Fruit fly (Drosophila melanogaster) whole organism, embryonic: ENCODE measurements around the gene CG13126.
A peak's percentile ranks its signal among the peaks of the same experiment; 100 is the strongest.

ENCODE experiments used
- Atf6 ChIP-seq: fragments of 200-800 bp; sonication (Bioruptor generic); IDR thresholded peaks from 2 replicates; pipeline ENCODE4 v1.3.6; 2022; ENCODE audit warnings: missing biosample characterization, missing genetic modification characterization
- C15 ChIP-seq: fragments of 200-800 bp; sonication (Bioruptor generic); IDR thresholded peaks from 3 replicates; pipeline ENCODE4 v1.3.6; 2022; ENCODE audit warnings: missing biosample characterization, missing genetic modification characterization
- CG10209 ChIP-seq: fragments of 200-800 bp; sonication (Bioruptor generic); optimal IDR thresholded peaks from 3 replicates; lab custom pipeline; 2017; ENCODE audit warnings: missing biosample characterization, mild to moderate bottlenecking, missing genetic modification characterization, missing genetic modification reagents
- CG10321 ChIP-seq: fragments of 200-800 bp; sonication (Bioruptor generic); IDR thresholded peaks from 2 replicates; pipeline ENCODE4 v1.3.6; 2022; ENCODE audit warnings: missing biosample characterization, missing genetic modification characterization
- CG11085 ChIP-seq: fragments of 200-800 bp; sonication (Bioruptor generic); IDR thresholded peaks from 2 replicates; pipeline ENCODE4 v1.3.6; 2022; ENCODE audit warnings: missing biosample characterization, missing genetic modification characterization
- CG1233 ChIP-seq: fragments of 200-800 bp; sonication (Bioruptor generic); optimal IDR thresholded peaks from 4 replicates; lab custom pipeline; 2018; ENCODE audit warnings: missing biosample characterization, mild to moderate bottlenecking, missing genetic modification characterization
- CG12769 ChIP-seq: fragments of 200-800 bp; sonication (Bioruptor generic); optimal IDR thresholded peaks from 2 replicates; lab custom pipeline; 2019; ENCODE audit warnings: missing biosample characterization, mild to moderate bottlenecking, missing genetic modification characterization, moderate library complexity
- CG12942 ChIP-seq: fragments of 200-800 bp; sonication (Bioruptor generic); optimal IDR thresholded peaks from 3 replicates; lab custom pipeline; 2016; ENCODE audit warnings: missing biosample characterization, missing genetic modification characterization
- CG13424 ChIP-seq: fragments of 200-800 bp; sonication (Bioruptor generic); optimal IDR thresholded peaks from 2 replicates; lab custom pipeline; 2019; ENCODE audit warnings: missing biosample characterization, mild to moderate bottlenecking, missing genetic modification characterization, moderate library complexity
- CG15011 ChIP-seq: fragments of 200-800 bp; sonication (Bioruptor generic); optimal IDR thresholded peaks from 3 replicates; lab custom pipeline; 2018; ENCODE audit warnings: missing biosample characterization, mild to moderate bottlenecking, missing genetic modification characterization
- CG15073 ChIP-seq: fragments of 200-800 bp; sonication (Bioruptor generic); optimal IDR thresholded peaks from 2 replicates; lab custom pipeline; 2016; ENCODE audit warnings: missing biosample characterization, missing genetic modification characterization
- CG18011 ChIP-seq: fragments of 200-800 bp; sonication (Bioruptor generic); optimal IDR thresholded peaks from 2 replicates; lab custom pipeline; 2017; ENCODE audit warnings: missing biosample characterization, missing genetic modification characterization, mild to moderate bottlenecking, moderate library complexity, missing genotype
- CG2116 ChIP-seq: fragments of 200-800 bp; sonication (Bioruptor generic); optimal IDR thresholded peaks from 3 replicates; lab custom pipeline; 2018; ENCODE audit warnings: missing biosample characterization, mild to moderate bottlenecking, missing genetic modification characterization
- CG32532 ChIP-seq: fragments of 200-800 bp; sonication (Bioruptor generic); IDR thresholded peaks from 2 replicates; pipeline ENCODE4 v1.3.6; 2022; ENCODE audit warnings: missing biosample characterization, missing genetic modification characterization
- CG34422 ChIP-seq: fragments of 200-800 bp; sonication (Bioruptor generic); IDR thresholded peaks from 3 replicates; pipeline ENCODE4 v1.3.6; 2022; ENCODE audit warnings: missing biosample characterization, missing genetic modification characterization
- CG5245 ChIP-seq: fragments of 200-800 bp; sonication (Bioruptor generic); optimal IDR thresholded peaks from 3 replicates; lab custom pipeline; 2016; ENCODE audit warnings: missing biosample characterization, missing genetic modification characterization
- CG5953 ChIP-seq: fragments of 200-800 bp; sonication (Bioruptor generic); IDR thresholded peaks from 2 replicates; pipeline ENCODE4 v1.3.6; 2022; ENCODE audit warnings: missing biosample characterization, missing genetic modification characterization
- CG6689 ChIP-seq: fragments of 200-800 bp; sonication (Bioruptor generic); IDR thresholded peaks from 2 replicates; pipeline ENCODE4 v1.3.6; 2022; ENCODE audit warnings: missing biosample characterization, missing genetic modification characterization
- CG6813 ChIP-seq: fragments of 200-800 bp; sonication (Bioruptor generic); optimal IDR thresholded peaks from 2 replicates; lab custom pipeline; 2017; ENCODE audit warnings: missing biosample characterization, missing genetic modification characterization, mild to moderate bottlenecking, moderate library complexity, missing genetic modification reagents
- CG8924 ChIP-seq: fragments of 200-800 bp; optimal IDR thresholded peaks from 3 replicates; lab custom pipeline; 2019; ENCODE audit warnings: missing biosample characterization, mild to moderate bottlenecking, missing genetic modification characterization, moderate library complexity
- CG9609 ChIP-seq: fragments of 200-800 bp; sonication (Bioruptor generic); optimal IDR thresholded peaks from 3 replicates; lab custom pipeline; 2016; ENCODE audit warnings: missing biosample characterization, missing genetic modification characterization
- Dek ChIP-seq: fragments of 200-800 bp; sonication (Bioruptor generic); optimal IDR thresholded peaks from 3 replicates; lab custom pipeline; 2019; ENCODE audit warnings: missing biosample characterization, mild to moderate bottlenecking, missing genetic modification characterization, moderate library complexity
- Dip2 ChIP-seq: fragments of 200-800 bp; sonication (Bioruptor generic); IDR thresholded peaks from 2 replicates; pipeline ENCODE4 v1.3.6; 2022; ENCODE audit warnings: missing biosample characterization, missing genetic modification characterization
- Dll ChIP-seq: fragments of 200-800 bp; sonication (Bioruptor generic); IDR thresholded peaks from 4 replicates; pipeline ENCODE4 v1.3.6; 2022; ENCODE audit warnings: missing biosample characterization, missing genetic modification characterization; ENCODE audit not compliant: partially characterized antibody
- Dp ChIP-seq: fragments of 200-800 bp; sonication (Bioruptor generic); optimal IDR thresholded peaks from 2 replicates; lab custom pipeline; 2018; ENCODE audit warnings: missing biosample characterization, mild to moderate bottlenecking, missing genetic modification characterization, moderate library complexity
- E2f2 ChIP-seq: fragments of 200-800 bp; sonication (Bioruptor generic); IDR thresholded peaks from 2 replicates; pipeline ENCODE4 v1.3.6; 2022; ENCODE audit warnings: missing biosample characterization, missing genetic modification characterization
- Gug ChIP-seq: fragments of 200-800 bp; sonication (Bioruptor generic); IDR thresholded peaks from 4 replicates; pipeline ENCODE4 v1.3.6; 2022; ENCODE audit warnings: missing biosample characterization, missing genetic modification characterization
- H15 ChIP-seq: fragments of 200-800 bp; sonication (Bioruptor generic); IDR thresholded peaks from 3 replicates; pipeline ENCODE4 v1.3.6; 2022; ENCODE audit warnings: missing biosample characterization, missing genetic modification characterization
- HLHmδ ChIP-seq: fragments of 200-800 bp; sonication (Bioruptor generic); optimal IDR thresholded peaks from 2 replicates; lab custom pipeline; 2018; ENCODE audit warnings: missing biosample characterization, mild to moderate bottlenecking, missing genetic modification characterization, moderate library complexity
- Meics ChIP-seq: fragments of 200-800 bp; sonication (Bioruptor generic); optimal IDR thresholded peaks from 2 replicates; lab custom pipeline; 2017; ENCODE audit warnings: missing biosample characterization, mild to moderate bottlenecking, missing genetic modification characterization
- NfI ChIP-seq: fragments of 200-800 bp; sonication (Bioruptor generic); optimal IDR thresholded peaks from 3 replicates; lab custom pipeline; 2018; ENCODE audit warnings: missing biosample characterization, mild to moderate bottlenecking, missing genetic modification characterization, moderate library complexity
- Oli ChIP-seq: fragments of 200-800 bp; sonication (Bioruptor generic); optimal IDR thresholded peaks from 2 replicates; lab custom pipeline; 2018; ENCODE audit warnings: missing biosample characterization, mild to moderate bottlenecking, missing genetic modification characterization, moderate library complexity
- Ptx1 ChIP-seq: fragments of 200-800 bp; sonication (Bioruptor generic); IDR thresholded peaks from 2 replicates; pipeline ENCODE4 v1.3.6; 2022; ENCODE audit warnings: missing biosample characterization, missing genetic modification characterization
- Xrp1 ChIP-seq: fragments of 200-800 bp; sonication (Bioruptor generic); IDR thresholded peaks from 2 replicates; pipeline ENCODE4 v1.3.6; 2022; ENCODE audit warnings: missing biosample characterization, missing genetic modification characterization
- abd-A ChIP-seq: fragments of 200-800 bp; sonication (Bioruptor generic); optimal IDR thresholded peaks from 3 replicates; lab custom pipeline; 2019; ENCODE audit warnings: missing biosample characterization, mild to moderate bottlenecking, missing genetic modification characterization, moderate library complexity
- ara ChIP-seq: fragments of 200-800 bp; sonication (Bioruptor generic); IDR thresholded peaks from 2 replicates; pipeline ENCODE4 v1.3.6; 2022; ENCODE audit warnings: missing biosample characterization, missing genetic modification characterization
- bowl ChIP-seq: fragments of 200-800 bp; sonication (Bioruptor generic); IDR thresholded peaks from 2 replicates; pipeline ENCODE4 v1.3.6; 2022; ENCODE audit warnings: missing biosample characterization, missing genetic modification characterization
- ci ChIP-seq: fragments of 200-800 bp; sonication (Bioruptor generic); IDR thresholded peaks from 3 replicates; pipeline ENCODE4 v1.3.6; 2022; ENCODE audit warnings: missing biosample characterization, missing genetic modification characterization
- crc ChIP-seq: fragments of 200-800 bp; sonication (Bioruptor generic); optimal IDR thresholded peaks from 2 replicates; lab custom pipeline; 2016; ENCODE audit warnings: missing biosample characterization, missing genetic modification characterization
- danr ChIP-seq: fragments of 200-800 bp; sonication (Bioruptor generic); IDR thresholded peaks from 2 replicates; pipeline ENCODE4 v1.3.6; 2022; ENCODE audit warnings: missing biosample characterization, missing genetic modification characterization
- ems ChIP-seq: fragments of 200-800 bp; sonication (Bioruptor generic); optimal IDR thresholded peaks from 3 replicates; lab custom pipeline; 2016; ENCODE audit warnings: missing biosample characterization, missing genetic modification characterization
- hkb ChIP-seq, 2 experiments: fragments of 200-800 bp in 1 of 2; fragments of >200 bp in 1 of 2; sonication (Bioruptor generic) in 1 of 2; IDR thresholded peaks in 1 of 2; optimal IDR thresholded peaks in 1 of 2; 2 replicates each; pipeline versions ENCODE4 v1.3.6 to Lab custom; 2017 to 2022; ENCODE audit warnings: missing biosample characterization in 1 of 2, missing genetic modification characterization in 1 of 2
- kay ChIP-seq: fragments of 200-800 bp; sonication (Bioruptor generic); optimal IDR thresholded peaks from 2 replicates; lab custom pipeline; 2016; ENCODE audit warnings: missing biosample characterization, missing genetic modification characterization
- ken ChIP-seq: fragments of 200-800 bp; sonication (Bioruptor generic); IDR thresholded peaks from 3 replicates; pipeline ENCODE4 v1.3.6; 2022; ENCODE audit warnings: missing biosample characterization, missing genetic modification characterization
- lmd ChIP-seq: fragments of 200-800 bp; sonication (Bioruptor generic); IDR thresholded peaks from 2 replicates; pipeline ENCODE4 v1.3.6; 2022; ENCODE audit warnings: missing biosample characterization, missing genetic modification characterization
- nerfin-1 ChIP-seq: fragments of 200-800 bp; sonication (Bioruptor generic); optimal IDR thresholded peaks from 3 replicates; lab custom pipeline; 2019; ENCODE audit warnings: missing biosample characterization, mild to moderate bottlenecking, missing genetic modification characterization, moderate library complexity
- nmo ChIP-seq: fragments of 200-800 bp; sonication (Bioruptor generic); optimal IDR thresholded peaks from 2 replicates; lab custom pipeline; 2018; ENCODE audit warnings: missing biosample characterization, mild to moderate bottlenecking, missing genetic modification characterization, moderate library complexity
- sens ChIP-seq: fragments of 200-800 bp; sonication (Bioruptor generic); peaks from one replicate; lab custom pipeline; 2016; ENCODE audit warnings: missing biosample characterization, missing genetic modification characterization
- slbo ChIP-seq: fragments of 200-800 bp; sonication (Bioruptor generic); IDR thresholded peaks from 2 replicates; pipeline ENCODE4 v1.3.6; 2022; ENCODE audit warnings: missing biosample characterization, missing genetic modification characterization
- sug ChIP-seq: fragments of 200-800 bp; optimal IDR thresholded peaks from 2 replicates; lab custom pipeline; 2019; ENCODE audit warnings: missing biosample characterization, mild to moderate bottlenecking, missing genetic modification characterization, moderate library complexity
- ttk ChIP-seq: fragments of 200-800 bp; sonication (Bioruptor generic); IDR thresholded peaks from 2 replicates; pipeline ENCODE4 v2.1.2; 2022; ENCODE audit warnings: missing biosample characterization, missing genetic modification characterization

CG13126 gene

dm6 chr2L:9911783-9912182 is 42.2 kb downstream of the CG13126 start (continued):
- TF ChIP-seq ems (GFP tag; lab: Kevin White, UChicago) (peak; percentile 9), hkb (optimal IDR thresholded peaks at IDR 0.05; lab: Kevin White, UChicago) (no peak), hkb (GFP tag; IDR thresholded peaks at IDR 0.05; lab: Robert Waterston, UW) (peak; percentile 69), C15 (GFP tag; lab: Robert Waterston, UW) (no peak), CG34422 (GFP tag; lab: Robert Waterston, UW) (peak; percentile 62; the same call in 1 of the 3 replicates), crc (GFP tag; lab: Kevin White, UChicago) (peak; percentile 44), Ptx1 (GFP tag; lab: Robert Waterston, UW) (peak; percentile 50), H15 (GFP tag; lab: Robert Waterston, UW) (no peak), CG6813 (no peak), bowl (peak; percentile 41; the same call in 1 of the 2 replicates), CG12769 (tag; lab: Kevin White, UChicago) (peak; percentile 32), ken (GFP tag; lab: Robert Waterston, UW) (peak; percentile 26; the same call in 1 of the 3 replicates), Dp (GFP tag; lab: Kevin White, UChicago) (no peak), NfI (GFP tag; lab: Kevin White, UChicago) (peak; percentile 24), Dek (tag; lab: Kevin White, UChicago) (no peak), Meics (peak; percentile 12), CG11085 (GFP tag; lab: Robert Waterston, UW) (no peak), lmd (GFP tag; lab: Robert Waterston, UW) (peak; percentile 40; the same call in 1 of the 2 replicates), danr (GFP tag; lab: Robert Waterston, UW) (peak; percentile 40; the same call in 1 of the 2 replicates), ci (GFP tag; lab: Robert Waterston, UW) (peak; percentile 73; the same call in 2 of the 3 replicates), Xrp1 (GFP tag; lab: Robert Waterston, UW) (no peak), CG13424 (no peak), CG15073 (GFP tag; lab: Kevin White, UChicago) (no peak), ara (GFP tag; lab: Robert Waterston, UW) (peak; percentile 24), HLHmδ (GFP tag; lab: Kevin White, UChicago) (no peak), nerfin-1 (tag; lab: Kevin White, UChicago) (no peak), CG32532 (peak; percentile 15; the same call in 1 of the 2 replicates), CG10209 (GFP tag; lab: Kevin White, UChicago) (no peak), Atf6 (GFP tag; lab: Robert Waterston, UW) (peak; percentile 44; the same call in 1 of the 2 replicates), nmo (GFP tag; lab: Kevin White, UChicago) (no peak), CG6689 (GFP tag; lab: Robert Waterston, UW) (0 out of 2 replicates have a peak, but pooled peaks have one; percentile 13), CG10321 (no peak), CG18011 (GFP tag; lab: Kevin White, UChicago) (no peak), slbo (peak; percentile 74), sug (tag; lab: Kevin White, UChicago) (peak; percentile 7)

dm6 chr2L:9908468-9908967 is 45.5 kb downstream of the CG13126 start, which contains the start of gene CG13124:
Gene CG13124, minus strand, starts transcription at chr2L:9908633.
- TF ChIP-seq CG34422 (GFP tag; lab: Robert Waterston, UW) (no peak; the same call in 2 of the 3 replicates), CG12769 (tag; lab: Kevin White, UChicago) (peak; percentile 53), CG12942 (GFP tag; lab: Kevin White, UChicago) (no peak), Dll (GFP tag; lab: Robert Waterston, UW) (no peak), E2f2 (no peak), CG1233 (GFP tag; lab: Kevin White, UChicago) (no peak), CG2116 (no peak), CG5245 (GFP tag; lab: Kevin White, UChicago) (no peak), kay (GFP tag; lab: Kevin White, UChicago) (peak; percentile 43), Gug (no peak), abd-A (no peak), Oli (tag; lab: Kevin White, UChicago) (no peak), CG5953 (GFP tag; lab: Robert Waterston, UW) (no peak), CG15011 (GFP tag; lab: Kevin White, UChicago) (no peak), CG9609 (GFP tag; lab: Kevin White, UChicago) (no peak), sens (GFP tag; lab: Kevin White, UChicago) (peak; percentile 84), ttk (GFP tag; lab: Robert Waterston, UW) (no peak), Dip2 (GFP tag; lab: Robert Waterston, UW) (no peak), CG8924 (tag; lab: Kevin White, UChicago) (peak; percentile 17)
